Worm (Caenorhabditis elegans) whole organism, L4 larva: ENCODE results near the gene egrh-3.

ENCODE experiments used
- D1046.2 ChIP-seq: fragments of 200-800 bp; sonication (Bioruptor generic); IDR thresholded peaks from 2 replicates; pipeline ENCODE4 v1.3.6; 2022; ENCODE audit warnings: missing genetic modification characterization, missing compliant biosample characterization
- F37D6.2 ChIP-seq: sonication (generic microtip); optimal IDR thresholded peaks from 2 replicates; lab custom pipeline; 2016; ENCODE audit warnings: mild to moderate bottlenecking, missing genetic modification characterization, missing compliant biosample characterization
- R02D3.7 ChIP-seq: fragments of 150-350 bp; sonication (generic microtip); optimal IDR thresholded peaks from 3 replicates; lab custom pipeline; 2014; ENCODE audit warnings: missing biosample characterization, missing genetic modification characterization
- Y105C5A.15 ChIP-seq: fragments of 200-800 bp; sonication (Bioruptor generic); IDR thresholded peaks from 2 replicates; pipeline ENCODE4 v1.3.6; 2022; ENCODE audit warnings: missing genetic modification characterization, missing compliant biosample characterization
- Y75B8A.6 ChIP-seq: fragments of 200-800 bp; sonication (Bioruptor generic); IDR thresholded peaks from 2 replicates; pipeline ENCODE4 v1.3.6; 2022; ENCODE audit warnings: missing genetic modification reagents, missing genetic modification characterization, missing compliant biosample characterization
- ZK546.5 ChIP-seq, 2 experiments: sonication (generic microtip); optimal IDR thresholded peaks; 2 replicates each; lab custom pipeline; 2017; ENCODE audit warnings: missing biosample characterization in 2 of 2, missing genetic modification characterization in 2 of 2
- ama-1 ChIP-seq: fragments of 150-350 bp; optimal IDR thresholded peaks from 2 replicates; lab custom pipeline; 2014; ENCODE audit warnings: inconsistent platforms, mixed read lengths
- arid-1 ChIP-seq: fragments of 200-800 bp; sonication (Bioruptor generic); conservative IDR thresholded peaks from 2 replicates; pipeline ENCODE4 v1.3.6; 2022; ENCODE audit warnings: missing genetic modification reagents, missing genetic modification characterization, missing compliant biosample characterization
- ceh-28 ChIP-seq: fragments of 150-350 bp; optimal IDR thresholded peaks from 2 replicates; lab custom pipeline; 2014; ENCODE audit warnings: missing biosample characterization, missing genetic modification reagents, missing genetic modification characterization
- ceh-44 ChIP-seq: fragments of 200-800 bp; sonication (Bioruptor generic); IDR thresholded peaks from 2 replicates; pipeline ENCODE4 v1.3.6; 2022; ENCODE audit warnings: missing genetic modification reagents, missing genetic modification characterization, missing compliant biosample characterization
- ceh-62 ChIP-seq: sonication (generic microtip); optimal IDR thresholded peaks from 2 replicates; lab custom pipeline; 2017; ENCODE audit warnings: missing biosample characterization, missing genetic modification characterization
- ces-1 ChIP-seq: fragments of 150-350 bp; sonication (generic microtip); optimal IDR thresholded peaks from 4 replicates; lab custom pipeline; 2014; ENCODE audit warnings: missing biosample characterization, missing genetic modification reagents, missing genetic modification characterization
- daf-16 ChIP-seq, 3 experiments: sonication (generic microtip); optimal IDR thresholded peaks; 2 replicates each; lab custom pipeline; 2016 to 2017; ENCODE audit warnings: missing genetic modification characterization in 3 of 3, missing genetic modification reagents in 3 of 3, mild to moderate bottlenecking in 2 of 3, missing compliant biosample characterization in 2 of 3, missing biosample characterization in 1 of 3, moderate library complexity in 1 of 3
- daf-19 ChIP-seq: fragments of 200-800 bp; sonication (Bioruptor generic); conservative IDR thresholded peaks from 2 replicates; pipeline ENCODE4 v1.3.6; 2022; ENCODE audit warnings: missing genetic modification characterization, missing compliant biosample characterization
- dmd-9 ChIP-seq: fragments of 200-800 bp; sonication (Bioruptor generic); IDR thresholded peaks from 2 replicates; pipeline ENCODE4 v1.3.6; 2022; ENCODE audit warnings: missing genetic modification reagents, missing genetic modification characterization, missing compliant biosample characterization
- dve-1 ChIP-seq: sonication (generic microtip); optimal IDR thresholded peaks from 2 replicates; lab custom pipeline; 2017; ENCODE audit warnings: antibody characterized with exemption, mild to moderate bottlenecking, missing genetic modification characterization, missing compliant biosample characterization; ENCODE audit not compliant: insufficient read depth
- hif-1 ChIP-seq, 2 experiments: sonication (generic microtip); optimal IDR thresholded peaks; 2 replicates each; lab custom pipeline; 2016 to 2017; ENCODE audit warnings: missing compliant biosample characterization in 2 of 2, missing genetic modification characterization in 2 of 2, missing genetic modification reagents in 2 of 2, missing genotype in 2 of 2, mild to moderate bottlenecking in 1 of 2
- hlh-30 ChIP-seq: sonication (generic microtip); optimal IDR thresholded peaks from 2 replicates; lab custom pipeline; 2017; ENCODE audit warnings: antibody characterized with exemption, mild to moderate bottlenecking, missing genetic modification characterization, missing compliant biosample characterization; ENCODE audit not compliant: insufficient read depth
- lim-7 ChIP-seq: fragments of 200-800 bp; sonication (Bioruptor generic); IDR thresholded peaks from 2 replicates; pipeline ENCODE4 v1.3.6; 2022; ENCODE audit warnings: missing genetic modification characterization, missing compliant biosample characterization
- lin-1 ChIP-seq: fragments of 200-800 bp; sonication (Bioruptor generic); IDR thresholded peaks from 2 replicates; pipeline ENCODE4 v1.3.6; 2022; ENCODE audit warnings: missing genetic modification reagents, missing genetic modification characterization, missing compliant biosample characterization
- lin-38 ChIP-seq: fragments of 200-800 bp; sonication (Bioruptor generic); IDR thresholded peaks from 2 replicates; pipeline ENCODE4 v1.3.6; 2022; ENCODE audit warnings: missing genetic modification reagents, missing genetic modification characterization, missing compliant biosample characterization
- lir-3 ChIP-seq: sonication (generic microtip); optimal IDR thresholded peaks from 2 replicates; lab custom pipeline; 2016; ENCODE audit warnings: mild to moderate bottlenecking, missing genetic modification characterization, missing compliant biosample characterization
- lsy-2 ChIP-seq, 2 experiments: fragments of 150-350 bp in 1 of 2; sonication (generic microtip) in 1 of 2; optimal IDR thresholded peaks; 2 replicates each; lab custom pipeline; 2014 to 2017; ENCODE audit warnings: missing biosample characterization in 2 of 2, missing genetic modification characterization in 2 of 2
- mdl-1 ChIP-seq, 2 experiments: fragments of 150-350 bp in 1 of 2; sonication (generic microtip) in 1 of 2; optimal IDR thresholded peaks; 2 replicates each; lab custom pipeline; 2014 to 2017; ENCODE audit warnings: missing biosample characterization in 2 of 2, missing genetic modification characterization in 2 of 2
- mes-2 ChIP-seq: sonication (generic microtip); optimal IDR thresholded peaks from 2 replicates; lab custom pipeline; 2016; ENCODE audit warnings: missing genotype, mild to moderate bottlenecking, missing genetic modification characterization, missing compliant biosample characterization; ENCODE audit not compliant: poor library complexity, severe bottlenecking
- mxl-3 ChIP-seq: fragments of 200-800 bp; sonication (Bioruptor generic); optimal IDR thresholded peaks from 2 replicates; lab custom pipeline; 2018; ENCODE audit warnings: mild to moderate bottlenecking, missing genetic modification characterization, missing compliant biosample characterization
- nhr-11 ChIP-seq: fragments of 150-350 bp; optimal IDR thresholded peaks from 2 replicates; lab custom pipeline; 2014; ENCODE audit warnings: missing biosample characterization, missing genetic modification characterization
- nhr-25 ChIP-seq: sonication (generic microtip); optimal IDR thresholded peaks from 2 replicates; lab custom pipeline; 2017; ENCODE audit warnings: missing genetic modification characterization, mild to moderate bottlenecking, missing compliant biosample characterization, antibody characterized with exemption, moderate library complexity, borderline replicate concordance; ENCODE audit not compliant: insufficient read depth
- nhr-28 ChIP-seq: fragments of 150-350 bp; optimal IDR thresholded peaks from 2 replicates; lab custom pipeline; 2014; ENCODE audit warnings: missing biosample characterization, missing genetic modification characterization
- nhr-41 ChIP-seq: fragments of 200-800 bp; sonication (Bioruptor generic); IDR thresholded peaks from 2 replicates; pipeline ENCODE4 v1.3.6; 2022; ENCODE audit warnings: missing genetic modification reagents, missing genetic modification characterization, missing compliant biosample characterization
- nhr-48 ChIP-seq: sonication (generic microtip); optimal IDR thresholded peaks from 2 replicates; lab custom pipeline; 2016; ENCODE audit warnings: mild to moderate bottlenecking, missing genetic modification characterization, missing compliant biosample characterization
- nhr-6 ChIP-seq: fragments of 150-350 bp; optimal IDR thresholded peaks from 2 replicates; lab custom pipeline; 2014; ENCODE audit warnings: missing biosample characterization, missing genetic modification characterization
- nhr-77 ChIP-seq: fragments of 150-350 bp; optimal IDR thresholded peaks from 2 replicates; lab custom pipeline; 2014; ENCODE audit warnings: missing biosample characterization, missing genetic modification characterization
- php-3 ChIP-seq: fragments of 200-800 bp; sonication (Bioruptor generic); IDR thresholded peaks from 2 replicates; pipeline ENCODE4 v1.3.6; 2022; ENCODE audit warnings: missing genetic modification reagents, missing genetic modification characterization, missing compliant biosample characterization
- rbr-2 ChIP-seq: sonication (generic microtip); optimal IDR thresholded peaks from 2 replicates; lab custom pipeline; 2016; ENCODE audit warnings: missing genotype, missing genetic modification characterization, missing compliant biosample characterization
- set-16 ChIP-seq: fragments of 200-800 bp; sonication (Bioruptor generic); IDR thresholded peaks from 2 replicates; pipeline ENCODE4 v1.3.6; 2022; ENCODE audit warnings: missing genetic modification reagents, missing genetic modification characterization, missing compliant biosample characterization
- snpc-1.2 ChIP-seq: fragments of 200-800 bp; sonication (Bioruptor generic); IDR thresholded peaks from 2 replicates; pipeline ENCODE4 v1.3.6; 2022; ENCODE audit warnings: missing genetic modification reagents, missing genetic modification characterization, missing compliant biosample characterization
- tag-97 ChIP-seq: fragments of 200-800 bp; sonication (Bioruptor generic); IDR thresholded peaks from 2 replicates; pipeline ENCODE4 v1.3.6; 2022; ENCODE audit warnings: missing genetic modification characterization, missing compliant biosample characterization
- tra-1 ChIP-seq: fragments of 200-800 bp; sonication (Bioruptor generic); IDR thresholded peaks from 2 replicates; pipeline ENCODE4 v1.3.6; 2022; ENCODE audit warnings: missing genetic modification reagents, missing genetic modification characterization, missing compliant biosample characterization
- unc-62 ChIP-seq, 3 experiments: fragments of 150-350 bp in 1 of 3; sonication (generic microtip); optimal IDR thresholded peaks in 2 of 3; peaks in 1 of 3; 1 replicate in 1 of 3; 2 replicates in 2 of 3; lab custom pipeline; 2014 to 2017; ENCODE audit warnings: missing biosample characterization in 3 of 3, missing genetic modification characterization in 3 of 3, missing genetic modification reagents in 3 of 3, missing genotype in 1 of 3
- zag-1 ChIP-seq: fragments of 150-350 bp; optimal IDR thresholded peaks from 2 replicates; lab custom pipeline; 2014; ENCODE audit warnings: missing biosample characterization, missing genetic modification characterization
- zfp-2 ChIP-seq: sonication (generic microtip); optimal IDR thresholded peaks from 2 replicates; lab custom pipeline; 2016; ENCODE audit warnings: mild to moderate bottlenecking, missing genetic modification characterization, missing compliant biosample characterization
- zfp-3 ChIP-seq: fragments of 200-800 bp; sonication (Bioruptor generic); conservative IDR thresholded peaks from 2 replicates; pipeline ENCODE4 v1.3.6; 2022; ENCODE audit warnings: missing genetic modification reagents, missing genetic modification characterization, missing compliant biosample characterization
- zip-11 ChIP-seq: fragments of 200-800 bp; sonication (Bioruptor generic); IDR thresholded peaks from 2 replicates; pipeline ENCODE4 v1.3.6; 2022; ENCODE audit warnings: missing genetic modification characterization, missing compliant biosample characterization
- zip-2 ChIP-seq: fragments of 150-350 bp; optimal IDR thresholded peaks from 2 replicates; lab custom pipeline; 2014; ENCODE audit warnings: missing biosample characterization, missing genetic modification characterization
- ztf-11 ChIP-seq: fragments of 150-350 bp; optimal IDR thresholded peaks from 2 replicates; lab custom pipeline; 2014; ENCODE audit warnings: missing biosample characterization, missing genetic modification characterization

Gene egrh-3

ce11 chrIV:2666127-2666526 is 22.4 kb downstream of the egrh-3 start:
- no peak for TF ChIP-seq lin-1 (GFP tag; lab: Robert Waterston, UW)
- peak; percentile 34 for TF ChIP-seq mes-2 (tag; lab: Kevin White, UChicago)
- TF ChIP-seq lsy-2 (tag; optimal IDR thresholded peaks at IDR 0.05; lab: Kevin White, UChicago), result peak in 1 of 2 experiments; percentile 28
- TF ChIP-seq lin-38 (GFP tag; lab: Robert Waterston, UW), result peak; percentile 88

- TF ChIP-seq lsy-2 (tag; optimal IDR thresholded peaks at IDR 0.05; lab: Kevin White, UChicago) (no peak), D1046.2 (GFP tag; lab: Robert Waterston, UW) (no peak), nhr-25 (tag; lab: Kevin White, UChicago) (no peak), daf-19 (GFP tag; lab: Robert Waterston, UW) (no peak), lim-7 (GFP tag; lab: Robert Waterston, UW) (peak; percentile 80), dve-1 (tag; lab: Kevin White, UChicago) (no peak), tra-1 (GFP tag; lab: Robert Waterston, UW) (peak; percentile 58; the same call in 1 of the 2 replicates), mdl-1 (tag; optimal IDR thresholded peaks at IDR 0.05; lab: Kevin White, UChicago) (no peak), rbr-2 (no peak), nhr-77 (tag; lab: Kevin White, UChicago) (no peak), nhr-41 (no peak), nhr-6 (tag; lab: Kevin White, UChicago) (no peak), zip-11 (GFP tag; lab: Robert Waterston, UW) (no peak), nhr-11 (peak; percentile 2), Y75B8A.6 (GFP tag; lab: Robert Waterston, UW) (no peak), zip-2 (tag; lab: Kevin White, UChicago) (no peak), hif-1 (tag; optimal IDR thresholded peaks at IDR 0.05; lab: Kevin White, UChicago) (no peak), Y105C5A.15 (0 out of 2 replicates have a peak, but pooled peaks have one; percentile 22), zfp-2 (tag; lab: Kevin White, UChicago) (no peak), ceh-62 (tag; lab: Kevin White, UChicago) (no peak), R02D3.7 (tag; lab: Kevin White, UChicago) (no peak), hlh-30 (tag; lab: Kevin White, UChicago) (peak; percentile 4), zag-1 (no peak), arid-1 (GFP tag; lab: Robert Waterston, UW) (peak; percentile 78; the same call in 1 of the 2 replicates), php-3 (GFP tag; lab: Robert Waterston, UW) (peak; percentile 62), ama-1 (lab: Kevin White, UChicago) (no peak), lin-1 (GFP tag; lab: Robert Waterston, UW) (no peak), ZK546.5 (tag; optimal IDR thresholded peaks at IDR 0.05; lab: Kevin White, UChicago) (no peak), nhr-28 (tag; lab: Kevin White, UChicago) (no peak), F37D6.2 (tag; lab: Kevin White, UChicago) (no peak), daf-16 (GFP tag; optimal IDR thresholded peaks at IDR 0.05; lab: Kevin White, UChicago) (peak; percentile 63 to 67), daf-16 (tag; optimal IDR thresholded peaks at IDR 0.05; lab: Kevin White, UChicago) (no peak), nhr-48 (no peak), ceh-44 (GFP tag; lab: Robert Waterston, UW) (no peak), lir-3 (tag; lab: Kevin White, UChicago) (peak; percentile 13), dmd-9 (no peak), ztf-11 (tag; lab: Kevin White, UChicago) (no peak), ceh-28 (tag; lab: Kevin White, UChicago) (no peak), mxl-3 (GFP tag; lab: Kevin White, UChicago) (peak; percentile 40), zfp-3 (GFP tag; lab: Robert Waterston, UW) (no peak; the same call in 1 of the 2 replicates), tag-97 (GFP tag; lab: Robert Waterston, UW) (no peak), set-16 (GFP tag; lab: Robert Waterston, UW) (no peak), snpc-1.2 (GFP tag; lab: Robert Waterston, UW) (no peak), lin-38 (GFP tag; lab: Robert Waterston, UW) (peak; percentile 74), ces-1 (GFP tag; lab: Kevin White, UChicago) (no peak), unc-62 (GFP tag; optimal IDR thresholded peaks at IDR 0.05 in 1 of 2; lab: Kevin White, UChicago) (peak in 1 of 2 experiments; percentile 91), unc-62 (tag; optimal IDR thresholded peaks at IDR 0.05; lab: Kevin White, UChicago) (no peak)
Measured at ce11 chrIV:2665388-2665978, 23.1 kb downstream of the egrh-3 start.
